Fruit fly (Drosophila melanogaster) Kc167 (cell line): ENCODE data around the gene CG42272.

ENCODE experiments used
- h ChIP-seq: fragments of >200 bp; optimal IDR thresholded peaks from 3 replicates; lab custom pipeline; 2018; ENCODE audit warnings: missing external identifiers
- psq ChIP-seq: fragments of >200 bp; optimal IDR thresholded peaks from 2 replicates; lab custom pipeline; 2017; ENCODE audit warnings: missing external identifiers

dm6 chr3L:5802733-5803132 is at the start of gene CG42272:
- TF ChIP-seq psq (lab: Kevin White, UChicago) = no peak
- TF ChIP-seq h (lab: Kevin White, UChicago) = no peak
